Worm (Caenorhabditis elegans): ENCODE measurements around the gene nhr-103.

- no peak for TF ChIP-seq elt-3 (tag; optimal IDR thresholded peaks at IDR 0.05)
- no peak for TF ChIP-seq nhr-237 (tag; optimal IDR thresholded peaks at IDR 0.05)
- TF ChIP-seq ztf-11 (tag; optimal IDR thresholded peaks at IDR 0.05), result no peak
- no peak for TF ChIP-seq nhr-10 (tag; optimal IDR thresholded peaks at IDR 0.05)
- no peak for TF ChIP-seq skn-1 (tag; optimal IDR thresholded peaks at IDR 0.05)
- no peak for TF ChIP-seq sma-3 (GFP tag; optimal IDR thresholded peaks at IDR 0.05)
- no peak for TF ChIP-seq unc-55 (GFP tag; optimal IDR thresholded peaks at IDR 0.05)
Measured at ce11 chrV:2221764-2222163, 3.5 kb upstream of the nhr-103 start, which contains the start of gene nhr-128.
